Worm (Caenorhabditis elegans) whole organism, L3 larva: ENCODE measurements around the gene fbxc-12.

Source experiments
- aly-2 ChIP-seq: fragments of 150-350 bp; optimal IDR thresholded peaks from 2 replicates; lab custom pipeline; 2014; ENCODE audit warnings: missing biosample characterization, missing genetic modification characterization
- ceh-16 ChIP-seq: sonication (generic microtip); optimal IDR thresholded peaks from 2 replicates; lab custom pipeline; 2017; ENCODE audit warnings: missing biosample characterization, missing genetic modification characterization
- elt-1 ChIP-seq: fragments of 150-350 bp; optimal IDR thresholded peaks from 2 replicates; lab custom pipeline; 2014; ENCODE audit warnings: missing biosample characterization, missing genetic modification characterization
- elt-2 ChIP-seq: sonication (generic microtip); optimal IDR thresholded peaks from 2 replicates; lab custom pipeline; 2016; ENCODE audit warnings: missing genetic modification reagents, mild to moderate bottlenecking, missing genetic modification characterization, missing compliant biosample characterization
- elt-3 ChIP-seq, 3 experiments: fragments of 150-350 bp in 1 of 3; sonication (generic microtip) in 2 of 3; optimal IDR thresholded peaks; 2 replicates in 2 of 3; 4 replicates in 1 of 3; lab custom pipeline; 2014 to 2017; ENCODE audit warnings: missing biosample characterization in 3 of 3, missing genetic modification characterization in 3 of 3
- fkh-10 ChIP-seq: sonication (generic microtip); optimal IDR thresholded peaks from 2 replicates; lab custom pipeline; 2017; ENCODE audit warnings: missing biosample characterization, missing genetic modification reagents, missing genetic modification characterization
- nhr-11 ChIP-seq: fragments of 150-350 bp; optimal IDR thresholded peaks from 2 replicates; lab custom pipeline; 2014; ENCODE audit warnings: missing biosample characterization, missing genetic modification characterization
- nhr-237 ChIP-seq: fragments of 150-350 bp; optimal IDR thresholded peaks from 2 replicates; lab custom pipeline; 2014; ENCODE audit warnings: missing biosample characterization, missing genetic modification characterization
- nhr-43 ChIP-seq: sonication (generic microtip); optimal IDR thresholded peaks from 2 replicates; lab custom pipeline; 2016; ENCODE audit warnings: mild to moderate bottlenecking, missing genetic modification characterization, missing compliant biosample characterization; ENCODE audit not compliant: poor library complexity, severe bottlenecking
- nhr-76 ChIP-seq: fragments of 150-350 bp; sonication (generic microtip); optimal IDR thresholded peaks from 5 replicates; lab custom pipeline; 2014; ENCODE audit warnings: missing biosample characterization, missing genetic modification characterization
- pqm-1 ChIP-seq: fragments of 150-350 bp; optimal IDR thresholded peaks from 2 replicates; lab custom pipeline; 2017; ENCODE audit warnings: missing biosample characterization, missing genetic modification characterization, inconsistent platforms
- skn-1 ChIP-seq: fragments of 150-350 bp; optimal IDR thresholded peaks from 2 replicates; lab custom pipeline; 2014; ENCODE audit warnings: missing biosample characterization, missing genetic modification characterization
- snpc-4 ChIP-seq: fragments of 150-350 bp; optimal IDR thresholded peaks from 2 replicates; lab custom pipeline; 2014; ENCODE audit warnings: missing biosample characterization, missing genetic modification characterization
- tbx-2 ChIP-seq: sonication (generic microtip); optimal IDR thresholded peaks from 2 replicates; lab custom pipeline; 2016; ENCODE audit warnings: mild to moderate bottlenecking, missing genetic modification characterization, missing compliant biosample characterization

DNA sequence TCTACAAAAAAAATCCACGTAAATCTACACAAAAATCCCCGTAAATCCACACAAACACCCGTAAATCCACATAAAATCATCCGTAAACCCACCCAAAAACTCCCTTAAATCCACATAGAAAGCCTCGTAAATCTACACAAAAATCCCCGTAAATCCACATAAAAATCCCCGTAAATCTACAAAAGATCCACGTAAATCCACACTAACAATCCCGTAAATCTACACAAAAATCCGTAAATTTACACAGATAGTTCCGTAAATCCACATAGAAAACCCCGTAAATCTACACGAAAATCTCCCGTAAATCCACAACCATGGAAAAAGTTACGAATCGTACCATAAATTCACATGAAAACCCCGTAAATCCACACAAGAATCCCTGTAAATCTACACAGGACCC lies 26.4 kb upstream of the fbxc-12 start:
- TF ChIP-seq elt-1 (tag; lab: Kevin White, UChicago) (no peak), nhr-43 (tag; lab: Kevin White, UChicago) (no peak), pqm-1 (no peak), nhr-11 (tag; lab: Kevin White, UChicago) (no peak), nhr-76 (no peak), fkh-10 (no peak), nhr-237 (tag; lab: Kevin White, UChicago) (no peak), snpc-4 (tag; lab: Kevin White, UChicago) (no peak), skn-1 (tag; lab: Kevin White, UChicago) (no peak), elt-2 (no peak), elt-3 (tag; optimal IDR thresholded peaks at IDR 0.05; lab: Kevin White, UChicago) (no peak), tbx-2 (tag; lab: Kevin White, UChicago) (no peak), ceh-16 (no peak), aly-2 (tag; lab: Kevin White, UChicago) (no peak)
